Worm (Caenorhabditis elegans) whole organism, late embryonic: ENCODE results near the gene C06G4.4.

Source experiments
- fkh-10 ChIP-seq: fragments of 150-350 bp; optimal IDR thresholded peaks from 2 replicates; lab custom pipeline; 2014; ENCODE audit warnings: missing biosample characterization, missing genetic modification reagents, missing genetic modification characterization
- hlh-30 ChIP-seq: sonication (generic microtip); optimal IDR thresholded peaks from 2 replicates; lab custom pipeline; 2017; ENCODE audit warnings: antibody characterized with exemption, missing genetic modification characterization, missing compliant biosample characterization; ENCODE audit not compliant: insufficient read depth

DNA sequence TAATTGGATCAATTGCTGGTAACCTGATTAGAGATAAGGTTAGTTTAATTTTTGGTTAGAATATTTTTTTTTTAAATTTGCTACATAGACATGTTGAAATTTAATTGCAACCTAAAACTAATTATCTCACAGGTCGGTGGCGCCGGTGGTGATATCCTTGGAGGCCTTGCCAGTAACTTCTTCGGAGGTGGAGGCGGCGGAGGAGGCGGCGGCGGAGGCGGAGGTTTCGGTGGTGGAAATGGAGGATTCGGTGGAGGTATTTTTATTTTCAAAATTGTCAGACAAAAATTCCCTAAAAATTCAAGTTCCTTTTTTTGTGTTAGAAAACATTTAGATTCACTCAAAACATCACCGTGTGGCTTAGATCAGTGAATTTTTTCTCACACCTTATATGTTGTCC lies 3.6 kb upstream of the C06G4.4 start:
- TF ChIP-seq hlh-30 (tag; lab: Kevin White, UChicago) (no peak), fkh-10 (GFP tag; lab: Kevin White, UChicago) (no peak)
